Worm (Caenorhabditis elegans) whole organism, young adult: ENCODE measurements around the gene natb-1.

Source experiments
- C17E4.6 ChIP-seq: fragments of 200-800 bp; sonication (Bioruptor generic); IDR thresholded peaks from 2 replicates; pipeline ENCODE4 v1.3.6; 2022; ENCODE audit warnings: missing genetic modification reagents, missing genetic modification characterization, missing compliant biosample characterization
- D2030.7 ChIP-seq: fragments of 200-800 bp; sonication (Bioruptor generic); IDR thresholded peaks from 2 replicates; pipeline ENCODE4 v1.3.6; 2022; ENCODE audit warnings: missing genetic modification reagents, missing genetic modification characterization, missing compliant biosample characterization
- F33H1.4 ChIP-seq: fragments of 200-800 bp; sonication (Bioruptor generic); IDR thresholded peaks from 2 replicates; pipeline ENCODE4 v1.3.6; 2022; ENCODE audit warnings: missing genetic modification reagents, missing genetic modification characterization, missing compliant biosample characterization
- F39B2.1 ChIP-seq: fragments of 200-800 bp; sonication (Bioruptor generic); IDR thresholded peaks from 2 replicates; pipeline ENCODE4 v1.3.6; 2022; ENCODE audit warnings: missing genetic modification reagents, missing genetic modification characterization, missing compliant biosample characterization
- K11D2.4 ChIP-seq: fragments of 200-800 bp; sonication (Bioruptor generic); IDR thresholded peaks from 2 replicates; pipeline ENCODE4 v1.3.6; 2022; ENCODE audit warnings: missing genetic modification reagents, missing genetic modification characterization, missing compliant biosample characterization
- K12H6.12 ChIP-seq: fragments of 200-800 bp; sonication (Bioruptor generic); optimal IDR thresholded peaks from 2 replicates; lab custom pipeline; 2018; ENCODE audit warnings: mild to moderate bottlenecking, missing genetic modification characterization, missing compliant biosample characterization
- Y67H2A.10 ChIP-seq: fragments of 200-800 bp; sonication (Bioruptor generic); conservative IDR thresholded peaks from 2 replicates; pipeline ENCODE4 v1.3.6; 2022; ENCODE audit warnings: missing genetic modification reagents, missing genetic modification characterization, missing compliant biosample characterization
- Y79H2A.3 ChIP-seq: fragments of 200-800 bp; sonication (Bioruptor generic); conservative IDR thresholded peaks from 2 replicates; pipeline ENCODE4 v1.3.6; 2022; ENCODE audit warnings: missing genetic modification reagents, missing genetic modification characterization, missing compliant biosample characterization
- akir-1 ChIP-seq: fragments of 200-800 bp; sonication (Bioruptor generic); optimal IDR thresholded peaks from 2 replicates; lab custom pipeline; 2018; ENCODE audit warnings: mild to moderate bottlenecking, missing genetic modification characterization, moderate library complexity, missing compliant biosample characterization
- aptf-2 ChIP-seq: fragments of 200-800 bp; sonication (Bioruptor generic); conservative IDR thresholded peaks from 2 replicates; pipeline ENCODE4 v1.3.6; 2022; ENCODE audit warnings: missing genetic modification reagents, missing genetic modification characterization, missing compliant biosample characterization
- attf-5 ChIP-seq: fragments of 200-800 bp; sonication (Bioruptor generic); optimal IDR thresholded peaks from 2 replicates; lab custom pipeline; 2018; ENCODE audit warnings: mild to moderate bottlenecking, missing genetic modification characterization, missing compliant biosample characterization
- bed-2 ChIP-seq: fragments of 200-800 bp; sonication (Bioruptor generic); IDR thresholded peaks from 2 replicates; pipeline ENCODE4 v1.3.6; 2022; ENCODE audit warnings: missing genetic modification reagents, missing genetic modification characterization, missing compliant biosample characterization
- cebp-2 ChIP-seq: fragments of 200-800 bp; sonication (Bioruptor generic); IDR thresholded peaks from 2 replicates; pipeline ENCODE4 v1.3.6; 2022; ENCODE audit warnings: missing genetic modification characterization, missing compliant biosample characterization
- ceh-27 ChIP-seq: fragments of 200-800 bp; sonication (Bioruptor generic); optimal IDR thresholded peaks from 2 replicates; lab custom pipeline; 2018; ENCODE audit warnings: mild to moderate bottlenecking, missing genetic modification characterization, moderate library complexity, missing compliant biosample characterization
- ceh-40 ChIP-seq: fragments of 200-800 bp; sonication (Bioruptor generic); IDR thresholded peaks from 2 replicates; pipeline ENCODE4 v1.3.6; 2022; ENCODE audit warnings: missing genetic modification characterization, missing compliant biosample characterization
- die-1 ChIP-seq: sonication (generic microtip); optimal IDR thresholded peaks from 2 replicates; lab custom pipeline; 2016; ENCODE audit warnings: missing genotype, mild to moderate bottlenecking, missing genetic modification characterization, missing compliant biosample characterization
- dpff-1 ChIP-seq: sonication (generic microtip); optimal IDR thresholded peaks from 2 replicates; lab custom pipeline; 2017; ENCODE audit warnings: mild to moderate bottlenecking, missing genetic modification characterization, missing compliant biosample characterization
- efl-1 ChIP-seq: fragments of 150-350 bp; optimal IDR thresholded peaks from 2 replicates; lab custom pipeline; 2014; ENCODE audit warnings: missing biosample characterization, missing genetic modification reagents, missing genetic modification characterization
- egl-44 ChIP-seq: fragments of 200-800 bp; sonication (Bioruptor generic); IDR thresholded peaks from 2 replicates; pipeline ENCODE4 v1.3.6; 2022; ENCODE audit warnings: missing genetic modification reagents, missing genetic modification characterization, missing compliant biosample characterization
- ekl-4 ChIP-seq: fragments of 200-800 bp; sonication (Bioruptor generic); IDR thresholded peaks from 2 replicates; pipeline ENCODE4 v1.3.6; 2022; ENCODE audit warnings: missing genetic modification reagents, missing genetic modification characterization, missing compliant biosample characterization
- ets-4 ChIP-seq: fragments of 200-800 bp; sonication (Bioruptor generic); optimal IDR thresholded peaks from 2 replicates; lab custom pipeline; 2018; ENCODE audit warnings: mild to moderate bottlenecking, missing genetic modification characterization, missing compliant biosample characterization
- fkh-3 ChIP-seq: sonication (generic microtip); optimal IDR thresholded peaks from 2 replicates; lab custom pipeline; 2016; ENCODE audit warnings: mild to moderate bottlenecking, missing genetic modification characterization, missing compliant biosample characterization
- him-1 ChIP-seq: sonication (generic microtip); optimal IDR thresholded peaks from 2 replicates; lab custom pipeline; 2016; ENCODE audit warnings: missing genotype, missing genetic modification reagents, missing genetic modification characterization, missing compliant biosample characterization
- hsf-1 ChIP-seq: fragments of 200-800 bp; sonication (Bioruptor generic); IDR thresholded peaks from 2 replicates; pipeline ENCODE4 v1.3.6; 2022; ENCODE audit warnings: missing genetic modification reagents, missing genetic modification characterization, missing compliant biosample characterization
- let-526 ChIP-seq: fragments of 200-800 bp; sonication (Bioruptor generic); IDR thresholded peaks from 2 replicates; pipeline ENCODE4 v1.3.6; 2022; ENCODE audit warnings: missing genetic modification reagents, missing genetic modification characterization, missing compliant biosample characterization
- lin-35 ChIP-seq, 3 experiments: fragments of 150-350 bp in 2 of 3; sonication (generic microtip) in 1 of 3; optimal IDR thresholded peaks; 2 replicates each; lab custom pipeline; 2014 to 2018; ENCODE audit warnings: missing biosample characterization in 3 of 3, missing genetic modification characterization in 3 of 3, missing genetic modification reagents in 3 of 3
- lin-54 ChIP-seq: fragments of 200-800 bp; sonication (Bioruptor generic); optimal IDR thresholded peaks from 2 replicates; lab custom pipeline; 2018; ENCODE audit warnings: mild to moderate bottlenecking, missing genetic modification characterization, missing compliant biosample characterization
- lir-1 ChIP-seq: fragments of 200-800 bp; sonication (Bioruptor generic); conservative IDR thresholded peaks from 2 replicates; pipeline ENCODE4 v1.3.6; 2022; ENCODE audit warnings: missing genetic modification reagents, missing genetic modification characterization, missing compliant biosample characterization
- lsl-1 ChIP-seq: fragments of 200-800 bp; sonication (Bioruptor generic); optimal IDR thresholded peaks from 2 replicates; lab custom pipeline; 2018; ENCODE audit warnings: mild to moderate bottlenecking, missing genetic modification characterization, moderate library complexity, missing compliant biosample characterization
- madf-3 ChIP-seq: fragments of 200-800 bp; sonication (Bioruptor generic); IDR thresholded peaks from 2 replicates; pipeline ENCODE4 v1.3.6; 2022; ENCODE audit warnings: missing genetic modification reagents, missing genetic modification characterization, missing compliant biosample characterization
- madf-8 ChIP-seq: fragments of 200-800 bp; sonication (Bioruptor generic); conservative IDR thresholded peaks from 2 replicates; pipeline ENCODE4 v1.3.6; 2022; ENCODE audit warnings: missing genetic modification reagents, missing genetic modification characterization, missing compliant biosample characterization
- mcd-1 ChIP-seq: fragments of 200-800 bp; sonication (Bioruptor generic); IDR thresholded peaks from 2 replicates; pipeline ENCODE4 v1.3.6; 2022; ENCODE audit warnings: missing genetic modification reagents, missing genetic modification characterization, missing compliant biosample characterization
- mel-28 ChIP-seq: sonication (generic microtip); optimal IDR thresholded peaks from 2 replicates; lab custom pipeline; 2016; ENCODE audit warnings: borderline replicate concordance, mild to moderate bottlenecking, missing genetic modification characterization, missing compliant biosample characterization
- mes-4 ChIP-seq: sonication (generic microtip); optimal IDR thresholded peaks from 2 replicates; lab custom pipeline; 2016; ENCODE audit warnings: missing genotype, missing genetic modification characterization, missing compliant biosample characterization
- nhr-80 ChIP-seq: sonication (generic microtip); optimal IDR thresholded peaks from 2 replicates; lab custom pipeline; 2016; ENCODE audit warnings: missing genetic modification characterization, missing compliant biosample characterization
- rcor-1 ChIP-seq: fragments of 200-800 bp; sonication (Bioruptor generic); IDR thresholded peaks from 2 replicates; pipeline ENCODE4 v1.3.6; 2022; ENCODE audit warnings: missing genetic modification reagents, missing genetic modification characterization, missing compliant biosample characterization
- rec-8 ChIP-seq, 2 experiments: sonication (generic microtip); optimal IDR thresholded peaks; 2 replicates each; lab custom pipeline; 2016; ENCODE audit warnings: mild to moderate bottlenecking in 2 of 2, missing genetic modification characterization in 2 of 2, missing genetic modification reagents in 2 of 2, missing genotype in 2 of 2, missing biosample characterization in 1 of 2, missing compliant biosample characterization in 1 of 2, moderate library complexity in 1 of 2
- snpc-1.1 ChIP-seq: sonication (generic microtip); optimal IDR thresholded peaks from 2 replicates; lab custom pipeline; 2017; ENCODE audit warnings: missing genetic modification characterization, mild to moderate bottlenecking, missing compliant biosample characterization, antibody characterized with exemption, moderate library complexity, missing genotype, missing genetic modification reagents; ENCODE audit not compliant: insufficient read depth
- snpc-1.3 ChIP-seq: sonication (generic microtip); optimal IDR thresholded peaks from 2 replicates; lab custom pipeline; 2017; ENCODE audit warnings: missing genetic modification characterization, mild to moderate bottlenecking, missing compliant biosample characterization, antibody characterized with exemption, moderate library complexity, missing genotype, missing genetic modification reagents; ENCODE audit not compliant: insufficient read depth
- snpc-3.4 ChIP-seq: sonication (generic microtip); optimal IDR thresholded peaks from 2 replicates; lab custom pipeline; 2017; ENCODE audit warnings: missing genetic modification characterization, mild to moderate bottlenecking, missing compliant biosample characterization, antibody characterized with exemption, moderate library complexity, missing genotype, missing genetic modification reagents
- snpc-4 ChIP-seq, 5 experiments: fragments of 150-350 bp in 1 of 5; sonication (generic microtip) in 4 of 5; optimal IDR thresholded peaks; 2 replicates each; lab custom pipeline; 2014 to 2018; ENCODE audit warnings: missing genetic modification characterization in 5 of 5, missing biosample characterization in 3 of 5, antibody characterized with exemption in 2 of 5, mild to moderate bottlenecking in 2 of 5, missing compliant biosample characterization in 2 of 5, missing genotype in 2 of 5, moderate library complexity in 2 of 5, missing genetic modification reagents in 1 of 5
- tbp1 ChIP-seq: fragments of 200-800 bp; sonication (Bioruptor generic); optimal IDR thresholded peaks from 2 replicates; lab custom pipeline; 2018; ENCODE audit warnings: mild to moderate bottlenecking, missing genetic modification characterization, missing compliant biosample characterization
- ztf-18 ChIP-seq: sonication (generic microtip); optimal IDR thresholded peaks from 2 replicates; lab custom pipeline; 2016; ENCODE audit warnings: missing genotype, mild to moderate bottlenecking, missing genetic modification characterization, missing compliant biosample characterization
- ztf-22 ChIP-seq: fragments of 200-800 bp; sonication (Bioruptor generic); optimal IDR thresholded peaks from 2 replicates; lab custom pipeline; 2018; ENCODE audit warnings: mild to moderate bottlenecking, missing genetic modification characterization, moderate library complexity, missing compliant biosample characterization
- ztf-3 ChIP-seq: fragments of 200-800 bp; sonication (Bioruptor generic); optimal IDR thresholded peaks from 2 replicates; lab custom pipeline; 2018; ENCODE audit warnings: mild to moderate bottlenecking, missing genetic modification characterization, missing compliant biosample characterization

natb-1 gene

DNA sequence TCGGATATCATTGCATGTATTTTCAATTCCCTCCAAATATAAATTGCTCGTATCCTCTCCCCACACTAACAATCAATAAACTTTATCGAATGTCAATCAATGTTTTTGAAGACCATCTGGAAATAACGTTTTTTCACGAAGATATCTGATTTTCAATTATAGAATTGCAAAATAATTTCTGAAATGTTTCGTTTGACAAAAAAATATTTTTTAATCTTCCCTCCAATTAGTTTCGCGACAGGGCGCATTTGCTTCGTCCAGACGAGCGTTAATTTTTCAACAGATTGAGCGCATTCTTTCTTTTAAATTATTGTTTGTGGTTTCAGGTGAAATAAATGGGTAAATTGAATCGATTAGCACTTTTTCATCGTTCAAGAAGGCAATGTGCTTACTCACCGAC lies 47.9 kb upstream of the natb-1 start, which contains the start of gene vars-1 (continued):
- no peak for TF ChIP-seq bed-2
- TF ChIP-seq ztf-3 (GFP tag; lab: Kevin White, UChicago) = no peak
- peak; percentile 82 for TF ChIP-seq hsf-1 (GFP tag; lab: Robert Waterston, UW)
- TF ChIP-seq mes-4 = no peak
- no peak for TF ChIP-seq rcor-1
- peak; percentile 35; the same call in 1 of the 2 replicates for TF ChIP-seq F33H1.4 (GFP tag; lab: Robert Waterston, UW)
- no peak for TF ChIP-seq snpc-4 (GFP tag; optimal IDR thresholded peaks at IDR 0.05; lab: Kevin White, UChicago)
- TF ChIP-seq snpc-4 (tag; optimal IDR thresholded peaks at IDR 0.05; lab: Kevin White, UChicago) = peak in 2 of 4 experiments; percentile 11 to 50
- TF ChIP-seq aptf-2 (GFP tag; lab: Robert Waterston, UW) = no peak
- no peak for TF ChIP-seq ztf-22 (GFP tag; lab: Kevin White, UChicago)
- TF ChIP-seq mel-28 (tag; lab: Kevin White, UChicago) = no peak
- no peak for TF ChIP-seq K11D2.4 (GFP tag; lab: Robert Waterston, UW)
- TF ChIP-seq snpc-3.4 (tag; lab: Kevin White, UChicago) = no peak
- no peak for TF ChIP-seq ceh-40 (GFP tag; lab: Robert Waterston, UW)
- TF ChIP-seq lin-35 (GFP tag; optimal IDR thresholded peaks at IDR 0.05; lab: Kevin White, UChicago) = peak in 2 of 3 experiments; percentile 18 to 77
- no peak for TF ChIP-seq let-526 (GFP tag; lab: Robert Waterston, UW)
- TF ChIP-seq snpc-1.3 = no peak
- TF ChIP-seq madf-3 = 0 out of 2 replicates have a peak, but pooled peaks have one; percentile 3
- TF ChIP-seq lsl-1 (GFP tag; lab: Kevin White, UChicago) = peak; percentile 53
- TF ChIP-seq akir-1 (GFP tag; lab: Kevin White, UChicago) = no peak
- no peak for TF ChIP-seq fkh-3 (tag; lab: Kevin White, UChicago)
- TF ChIP-seq efl-1 = peak; percentile 69
- TF ChIP-seq F39B2.1 (GFP tag; lab: Robert Waterston, UW) = no peak
- no peak for TF ChIP-seq ets-4 (GFP tag; lab: Kevin White, UChicago)
- TF ChIP-seq, all 124 proteins: peak for 24

ce11 chrV:8028825-8029489 lies 45.7 kb upstream of the natb-1 start, which contains the start of gene oma-2:
Gene oma-2, plus strand, starts transcription at chrV:8029439.
- TF ChIP-seq lin-54 (GFP tag; lab: Kevin White, UChicago) = peak; percentile 58
- TF ChIP-seq mes-4 = no peak
- TF ChIP-seq ceh-27 (GFP tag; lab: Kevin White, UChicago) = no peak
- TF ChIP-seq cebp-2 (GFP tag; lab: Robert Waterston, UW) = no peak
- TF ChIP-seq madf-8 (GFP tag; lab: Robert Waterston, UW) = peak; percentile 95
- TF ChIP-seq lir-1 = no peak
- TF ChIP-seq Y67H2A.10 = no peak
- no peak for TF ChIP-seq C17E4.6 (GFP tag; lab: Robert Waterston, UW)
- TF ChIP-seq nhr-80 (tag; lab: Kevin White, UChicago) = no peak
- no peak for TF ChIP-seq him-1 (tag; lab: Kevin White, UChicago)
- TF ChIP-seq K12H6.12 (tag; lab: Kevin White, UChicago) = no peak
- TF ChIP-seq attf-5 (GFP tag; lab: Kevin White, UChicago) = no peak
- peak; percentile 89 for TF ChIP-seq D2030.7 (GFP tag; lab: Robert Waterston, UW)
- peak; percentile 82 for TF ChIP-seq efl-1
- peak; percentile 47; the same call in 1 of the 2 replicates for TF ChIP-seq mcd-1
- TF ChIP-seq egl-44 = no peak
- no peak for TF ChIP-seq Y79H2A.3 (GFP tag; lab: Robert Waterston, UW)
- peak; percentile 62 for TF ChIP-seq snpc-1.3
- TF ChIP-seq snpc-1.1 (tag; lab: Kevin White, UChicago) = peak; percentile 23
- no peak for TF ChIP-seq rec-8 (tag; optimal IDR thresholded peaks at IDR 0.05; lab: Kevin White, UChicago)
- peak; percentile 28 for TF ChIP-seq tbp1 (GFP tag; lab: Kevin White, UChicago)
- TF ChIP-seq snpc-3.4 (tag; lab: Kevin White, UChicago) = peak; percentile 1
- TF ChIP-seq ztf-18 (tag; lab: Kevin White, UChicago) = peak; percentile 37
- TF ChIP-seq dpff-1 (tag; lab: Kevin White, UChicago) = no peak
- TF ChIP-seq lsl-1 (GFP tag; lab: Kevin White, UChicago) = peak; percentile 99
- no peak for TF ChIP-seq die-1 (tag; lab: Kevin White, UChicago)
- TF ChIP-seq ekl-4 (GFP tag; lab: Robert Waterston, UW) = 0 out of 2 replicates have a peak, but pooled peaks have one; percentile 37
